Fruit fly (Drosophila melanogaster) whole organism, wandering third instar larva: Measurements from ENCODE around the gene CG32797.

ENCODE experiments used
- GATAd ChIP-seq: sonication (Bioruptor generic); optimal IDR thresholded peaks from 2 replicates; lab custom pipeline; 2016; ENCODE audit warnings: missing biosample characterization, missing genetic modification characterization
- Hnf4 ChIP-seq: fragments of 200-800 bp; sonication (Bioruptor generic); optimal IDR thresholded peaks from 2 replicates; lab custom pipeline; 2016; ENCODE audit warnings: missing biosample characterization, mild to moderate bottlenecking, missing genetic modification characterization
- Hr83 ChIP-seq: fragments of 200-300 bp; sonication (Bioruptor generic); optimal IDR thresholded peaks from 2 replicates; lab custom pipeline; 2016; ENCODE audit warnings: missing biosample characterization, mild to moderate bottlenecking, missing genetic modification characterization, moderate library complexity; ENCODE audit not compliant: poor library complexity, severe bottlenecking
- br ChIP-seq: fragments of 200-800 bp; sonication (Bioruptor generic); optimal IDR thresholded peaks from 2 replicates; lab custom pipeline; 2016; ENCODE audit warnings: missing biosample characterization, missing genetic modification characterization
- dsf ChIP-seq: sonication (Bioruptor generic); optimal IDR thresholded peaks from 2 replicates; lab custom pipeline; 2016; ENCODE audit warnings: missing biosample characterization, missing genetic modification characterization, borderline replicate concordance
- fru ChIP-seq: fragments of 200-800 bp; sonication (Bioruptor generic); optimal IDR thresholded peaks from 3 replicates; lab custom pipeline; 2016; ENCODE audit warnings: missing biosample characterization, mild to moderate bottlenecking, missing genetic modification characterization
- lola ChIP-seq: fragments of >200 bp; optimal IDR thresholded peaks from 2 replicates; lab custom pipeline; 2017; ENCODE audit warnings: missing biosample characterization, missing genetic modification characterization
- psq ChIP-seq: fragments of 200-800 bp; sonication (Bioruptor generic); optimal IDR thresholded peaks from 3 replicates; lab custom pipeline; 2017; ENCODE audit warnings: missing biosample characterization, mild to moderate bottlenecking, missing genetic modification characterization, moderate library complexity

dm6 chrX:2462919-2463544 is 37.4 kb upstream of the CG32797 start:
- TF ChIP-seq Hr83 (GFP tag; lab: Kevin White, UChicago) (no peak), br (GFP tag; lab: Kevin White, UChicago) (no peak), dsf (GFP tag; lab: Kevin White, UChicago) (no peak), Hnf4 (GFP tag; lab: Kevin White, UChicago) (no peak), psq (GFP tag; lab: Kevin White, UChicago) (peak; percentile 62), GATAd (GFP tag; lab: Kevin White, UChicago) (no peak), fru (GFP tag; lab: Kevin White, UChicago) (peak; percentile 9), lola (GFP tag; lab: Kevin White, UChicago) (no peak)
